Fruit fly (Drosophila melanogaster) whole organism, embryonic: ENCODE data around the gene CG10866.

ENCODE experiments used
- ATbp ChIP-seq: fragments of 200-800 bp; sonication (Bioruptor generic); optimal IDR thresholded peaks from 2 replicates; lab custom pipeline; 2017; ENCODE audit warnings: missing biosample characterization, mild to moderate bottlenecking, missing genetic modification characterization, missing genetic modification reagents
- Abd-B ChIP-seq: fragments of 200-800 bp; sonication (Bioruptor generic); optimal IDR thresholded peaks from 2 replicates; lab custom pipeline; 2018; ENCODE audit warnings: missing biosample characterization, mild to moderate bottlenecking, missing genetic modification characterization, moderate library complexity
- Atf3 ChIP-seq: fragments of 200-800 bp; sonication (Bioruptor generic); optimal IDR thresholded peaks from 3 replicates; lab custom pipeline; 2016; ENCODE audit warnings: missing biosample characterization, missing genetic modification characterization
- BEAF-32 ChIP-seq: fragments of 200-800 bp; sonication (Bioruptor generic); optimal IDR thresholded peaks from 3 replicates; lab custom pipeline; 2017; ENCODE audit warnings: missing biosample characterization, missing genetic modification characterization, mild to moderate bottlenecking, moderate library complexity, missing genetic modification reagents
- Bgb ChIP-seq: fragments of 200-800 bp; sonication (Bioruptor generic); IDR thresholded peaks from 2 replicates; pipeline ENCODE4 v1.3.6; 2022; ENCODE audit warnings: missing biosample characterization, missing genetic modification characterization; ENCODE audit not compliant: partially characterized antibody
- CG11456 ChIP-seq: fragments of 200-800 bp; sonication (Bioruptor generic); IDR thresholded peaks from 3 replicates; pipeline ENCODE4 v1.3.6; 2022; ENCODE audit warnings: missing biosample characterization, missing genetic modification characterization
- CG14860 ChIP-seq: fragments of 200-800 bp; sonication (Bioruptor generic); IDR thresholded peaks from 3 replicates; pipeline ENCODE4 v1.3.6; 2022; ENCODE audit warnings: missing biosample characterization, missing genetic modification characterization; ENCODE audit not compliant: partially characterized antibody
- CG14965 ChIP-seq: fragments of 200-800 bp; sonication (Bioruptor generic); optimal IDR thresholded peaks from 2 replicates; lab custom pipeline; 2016; ENCODE audit warnings: missing biosample characterization, missing genetic modification characterization, borderline replicate concordance
- CG15269 ChIP-seq: fragments of 200-800 bp; sonication (Bioruptor generic); optimal IDR thresholded peaks from 2 replicates; lab custom pipeline; 2018; ENCODE audit warnings: missing biosample characterization, mild to moderate bottlenecking, missing genetic modification characterization, moderate library complexity
- CG17612 ChIP-seq: fragments of 200-800 bp; sonication (Bioruptor generic); IDR thresholded peaks from 2 replicates; pipeline ENCODE4 v1.3.6; 2022; ENCODE audit warnings: missing biosample characterization, missing genetic modification characterization
- CG18764 ChIP-seq: fragments of 200-800 bp; sonication (Bioruptor generic); optimal IDR thresholded peaks from 3 replicates; lab custom pipeline; 2016; ENCODE audit warnings: missing biosample characterization, missing genetic modification characterization
- CG2120 ChIP-seq: fragments of 200-800 bp; sonication (Bioruptor generic); optimal IDR thresholded peaks from 3 replicates; lab custom pipeline; 2016; ENCODE audit warnings: missing biosample characterization, missing genetic modification characterization
- CG3407 ChIP-seq: fragments of 200-800 bp; sonication (Bioruptor generic); optimal IDR thresholded peaks from 2 replicates; lab custom pipeline; 2018; ENCODE audit warnings: missing biosample characterization, mild to moderate bottlenecking, missing genetic modification characterization
- CG3847 ChIP-seq: fragments of 200-800 bp; sonication (Bioruptor generic); IDR thresholded peaks from 2 replicates; pipeline ENCODE4 v1.3.6; 2022; ENCODE audit warnings: missing biosample characterization, missing genetic modification characterization
- CG4282 ChIP-seq: fragments of 200-800 bp; sonication (Bioruptor generic); optimal IDR thresholded peaks from 2 replicates; lab custom pipeline; 2016; ENCODE audit warnings: missing biosample characterization, missing genetic modification characterization
- CG4730 ChIP-seq: fragments of 200-800 bp; sonication (Bioruptor generic); IDR thresholded peaks from 2 replicates; pipeline ENCODE4 v1.3.6; 2022; ENCODE audit warnings: missing biosample characterization, missing genetic modification characterization
- CG5245 ChIP-seq: fragments of 200-800 bp; sonication (Bioruptor generic); optimal IDR thresholded peaks from 3 replicates; lab custom pipeline; 2016; ENCODE audit warnings: missing biosample characterization, missing genetic modification characterization
- CG7745 ChIP-seq: fragments of 200-800 bp; sonication (Bioruptor generic); optimal IDR thresholded peaks from 2 replicates; lab custom pipeline; 2018; ENCODE audit warnings: missing biosample characterization, mild to moderate bottlenecking, missing genetic modification characterization, moderate library complexity
- CG8478 ChIP-seq: fragments of >200 bp; optimal IDR thresholded peaks from 2 replicates; lab custom pipeline; 2018
- CG9437 ChIP-seq: fragments of 200-800 bp; sonication (Bioruptor generic); optimal IDR thresholded peaks from 2 replicates; lab custom pipeline; 2018; ENCODE audit warnings: missing biosample characterization, mild to moderate bottlenecking, missing genetic modification characterization
- CrebB ChIP-seq: fragments of 200-800 bp; sonication (Bioruptor generic); optimal IDR thresholded peaks from 3 replicates; lab custom pipeline; 2018; ENCODE audit warnings: missing biosample characterization, mild to moderate bottlenecking, missing genetic modification characterization
- Dbx ChIP-seq: fragments of 200-800 bp; sonication (Bioruptor generic); IDR thresholded peaks from 3 replicates; pipeline ENCODE4 v1.3.6; 2022; ENCODE audit warnings: missing biosample characterization, missing genetic modification characterization
- Doc2 ChIP-seq: fragments of 200-800 bp; sonication (Bioruptor generic); IDR thresholded peaks from 2 replicates; pipeline ENCODE4 v1.3.6; 2022; ENCODE audit warnings: missing biosample characterization, missing genetic modification characterization
- Dp ChIP-seq: fragments of 200-800 bp; sonication (Bioruptor generic); optimal IDR thresholded peaks from 2 replicates; lab custom pipeline; 2018; ENCODE audit warnings: missing biosample characterization, mild to moderate bottlenecking, missing genetic modification characterization, moderate library complexity
- Dref ChIP-seq: fragments of 200-800 bp; sonication (Bioruptor generic); IDR thresholded peaks from 2 replicates; pipeline ENCODE4 v1.3.6; 2022; ENCODE audit warnings: missing biosample characterization, missing genetic modification characterization
- Eip74EF ChIP-seq, 2 experiments: fragments of 200-800 bp in 1 of 2; fragments of >200 bp in 1 of 2; sonication (Bioruptor generic) in 1 of 2; optimal IDR thresholded peaks; 2 replicates each; lab custom pipeline; 2017 to 2019; ENCODE audit warnings: missing biosample characterization in 2 of 2, missing genetic modification characterization in 2 of 2, mild to moderate bottlenecking in 1 of 2, moderate library complexity in 1 of 2
- GATAe ChIP-seq: fragments of 200-800 bp; sonication (Bioruptor generic); conservative IDR thresholded peaks from 2 replicates; pipeline ENCODE4 v1.3.6; 2022; ENCODE audit warnings: missing biosample characterization, missing genetic modification characterization
- HmgD ChIP-seq: fragments of 200-800 bp; sonication (Bioruptor generic); optimal IDR thresholded peaks from 3 replicates; lab custom pipeline; 2016; ENCODE audit warnings: missing biosample characterization, missing genetic modification characterization
- Jarid2 ChIP-seq: fragments of 200-800 bp; sonication (Bioruptor generic); optimal IDR thresholded peaks from 3 replicates; lab custom pipeline; 2017; ENCODE audit warnings: mild to moderate bottlenecking, missing biosample characterization, missing genetic modification reagents, missing genetic modification characterization
- Lim3 ChIP-seq: fragments of 200-800 bp; sonication (Bioruptor generic); IDR thresholded peaks from 2 replicates; pipeline ENCODE4 v1.3.6; 2022; ENCODE audit warnings: missing biosample characterization, missing genetic modification characterization
- NfI ChIP-seq: fragments of 200-800 bp; sonication (Bioruptor generic); optimal IDR thresholded peaks from 3 replicates; lab custom pipeline; 2018; ENCODE audit warnings: missing biosample characterization, mild to moderate bottlenecking, missing genetic modification characterization, moderate library complexity
- al ChIP-seq: fragments of 200-800 bp; sonication (Bioruptor generic); IDR thresholded peaks from 2 replicates; pipeline ENCODE4 v1.3.6; 2022; ENCODE audit warnings: missing biosample characterization, missing genetic modification characterization
- caup ChIP-seq: fragments of 200-800 bp; sonication (Bioruptor generic); optimal IDR thresholded peaks from 3 replicates; lab custom pipeline; 2017; ENCODE audit warnings: missing biosample characterization, mild to moderate bottlenecking, missing genetic modification characterization, moderate library complexity; ENCODE audit not compliant: severe bottlenecking
- crp ChIP-seq, 2 experiments: fragments of 200-800 bp; sonication (Bioruptor generic); optimal IDR thresholded peaks; 2 replicates in 1 of 2; 3 replicates in 1 of 2; lab custom pipeline; 2017; ENCODE audit warnings: missing biosample characterization in 2 of 2, missing genetic modification characterization in 2 of 2, mild to moderate bottlenecking in 1 of 2, moderate library complexity in 1 of 2
- dan ChIP-seq: fragments of 200-800 bp; sonication (Bioruptor generic); IDR thresholded peaks from 2 replicates; pipeline ENCODE4 v1.3.6; 2022; ENCODE audit warnings: missing biosample characterization, missing genetic modification characterization
- ems ChIP-seq: fragments of 200-800 bp; sonication (Bioruptor generic); optimal IDR thresholded peaks from 3 replicates; lab custom pipeline; 2016; ENCODE audit warnings: missing biosample characterization, missing genetic modification characterization
- eyg ChIP-seq: fragments of 200-800 bp; sonication (Bioruptor generic); optimal IDR thresholded peaks from 3 replicates; lab custom pipeline; 2016; ENCODE audit warnings: missing biosample characterization, missing genetic modification characterization
- fd96Cb ChIP-seq: fragments of 200-800 bp; sonication (Bioruptor generic); optimal IDR thresholded peaks from 2 replicates; lab custom pipeline; 2018; ENCODE audit warnings: missing biosample characterization, mild to moderate bottlenecking, missing genetic modification characterization, moderate library complexity
- gcm ChIP-seq: fragments of 200-800 bp; sonication (Bioruptor generic); optimal IDR thresholded peaks from 2 replicates; lab custom pipeline; 2019; ENCODE audit warnings: missing biosample characterization, mild to moderate bottlenecking, missing genetic modification characterization, moderate library complexity
- gsb ChIP-seq: fragments of 200-800 bp; sonication (Bioruptor generic); IDR thresholded peaks from 2 replicates; pipeline ENCODE4 v1.3.6; 2022; ENCODE audit warnings: missing biosample characterization, missing genetic modification characterization
- ind ChIP-seq: fragments of 200-800 bp; sonication (Bioruptor generic); optimal IDR thresholded peaks from 3 replicates; lab custom pipeline; 2016; ENCODE audit warnings: missing biosample characterization, missing genetic modification characterization
- nerfin-2 ChIP-seq: fragments of 200-800 bp; sonication (Bioruptor generic); IDR thresholded peaks from 2 replicates; pipeline ENCODE4 v1.3.6; 2022; ENCODE audit warnings: missing biosample characterization, missing genetic modification characterization; ENCODE audit not compliant: partially characterized antibody
- peb ChIP-seq: fragments of 200-800 bp; sonication (Bioruptor generic); IDR thresholded peaks from 2 replicates; pipeline ENCODE4 v1.3.6; 2022; ENCODE audit warnings: missing biosample characterization, missing genetic modification characterization
- phol ChIP-seq: fragments of 200-800 bp; sonication (Bioruptor generic); optimal IDR thresholded peaks from 3 replicates; lab custom pipeline; 2018; ENCODE audit warnings: missing biosample characterization, mild to moderate bottlenecking, missing genetic modification characterization, moderate library complexity
- pzg ChIP-seq: fragments of 200-800 bp; sonication (Bioruptor generic); optimal IDR thresholded peaks from 3 replicates; lab custom pipeline; 2018; ENCODE audit warnings: missing biosample characterization, mild to moderate bottlenecking, missing genetic modification characterization, moderate library complexity
- shn ChIP-seq: fragments of 200-800 bp; sonication (Bioruptor generic); optimal IDR thresholded peaks from 3 replicates; lab custom pipeline; 2016; ENCODE audit warnings: missing biosample characterization, missing genetic modification characterization
- so ChIP-seq: fragments of 200-800 bp; sonication (Bioruptor generic); IDR thresholded peaks from 3 replicates; pipeline ENCODE4 v1.3.6; 2022; ENCODE audit warnings: missing biosample characterization, missing genetic modification characterization
- stwl ChIP-seq: fragments of 200-800 bp; sonication (Bioruptor generic); optimal IDR thresholded peaks from 3 replicates; lab custom pipeline; 2018; ENCODE audit warnings: missing biosample characterization, mild to moderate bottlenecking, missing genetic modification characterization, moderate library complexity
- ttk ChIP-seq: fragments of 200-800 bp; sonication (Bioruptor generic); IDR thresholded peaks from 2 replicates; pipeline ENCODE4 v2.1.2; 2022; ENCODE audit warnings: missing biosample characterization, missing genetic modification characterization
- unc-4 ChIP-seq: fragments of 200-800 bp; sonication (Bioruptor generic); IDR thresholded peaks from 2 replicates; pipeline ENCODE4 v1.3.6; 2022; ENCODE audit warnings: missing biosample characterization, missing genetic modification characterization; ENCODE audit not compliant: partially characterized antibody
- zfh2 ChIP-seq: fragments of 200-800 bp; sonication (Bioruptor generic); optimal IDR thresholded peaks from 2 replicates; lab custom pipeline; 2016; ENCODE audit warnings: missing biosample characterization, missing genetic modification characterization

The CG10866 gene

dm6 chr3L:3898978-3899377 lies 38.8 kb downstream of the CG10866 start, which contains the start of gene Ccz1 (continued):
- TF ChIP-seq so (no peak), CG4730 (GFP tag; lab: Robert Waterston, UW) (no peak), CG2120 (GFP tag; lab: Kevin White, UChicago) (peak; percentile 79), CG17612 (no peak), nerfin-2 (GFP tag; lab: Robert Waterston, UW) (no peak), CG3407 (GFP tag; lab: Kevin White, UChicago) (peak; percentile 74), dan (GFP tag; lab: Robert Waterston, UW) (no peak), peb (GFP tag; lab: Robert Waterston, UW) (no peak), Lim3 (GFP tag; lab: Robert Waterston, UW) (no peak), CG5245 (GFP tag; lab: Kevin White, UChicago) (peak; percentile 33), CrebB (tag; lab: Kevin White, UChicago) (peak; percentile 37), CG7745 (no peak), shn (GFP tag; lab: Kevin White, UChicago) (peak; percentile 66), gsb (GFP tag; lab: Robert Waterston, UW) (no peak), CG4282 (GFP tag; lab: Kevin White, UChicago) (peak; percentile 21), CG18764 (GFP tag; lab: Kevin White, UChicago) (peak; percentile 67), unc-4 (GFP tag; lab: Robert Waterston, UW) (no peak), gcm (GFP tag; lab: Kevin White, UChicago) (peak; percentile 12), phol (tag; lab: Kevin White, UChicago) (peak; percentile 35), al (GFP tag; lab: Robert Waterston, UW) (no peak), Bgb (no peak), CG11456 (GFP tag; lab: Robert Waterston, UW) (no peak), ind (no peak), Dbx (GFP tag; lab: Robert Waterston, UW) (no peak), Abd-B (GFP tag; lab: Kevin White, UChicago) (peak; percentile 9), Dp (GFP tag; lab: Kevin White, UChicago) (peak; percentile 41), CG3847 (GFP tag; lab: Robert Waterston, UW) (no peak), Dref (no peak), stwl (tag; lab: Kevin White, UChicago) (peak; percentile 70), crp (GFP tag; optimal IDR thresholded peaks at IDR 0.05; lab: Kevin White, UChicago) (peak in 1 of 2 experiments; percentile 32), Eip74EF (GFP tag; optimal IDR thresholded peaks at IDR 0.05; lab: Kevin White, UChicago) (no peak), Doc2 (GFP tag; lab: Robert Waterston, UW) (no peak), ttk (GFP tag; lab: Robert Waterston, UW) (no peak), fd96Cb (peak; percentile 13), zfh2 (peak; percentile 57), CG8478 (lab: Kevin White, UChicago) (no peak), Atf3 (GFP tag; lab: Kevin White, UChicago) (peak; percentile 43), eyg (GFP tag; lab: Kevin White, UChicago) (peak; percentile 69), Jarid2 (GFP tag; lab: Kevin White, UChicago) (peak; percentile 51), pzg (GFP tag; lab: Kevin White, UChicago) (peak; percentile 62), CG14965 (GFP tag; lab: Kevin White, UChicago) (peak; percentile 56), CG9437 (peak; percentile 11), ems (GFP tag; lab: Kevin White, UChicago) (peak; percentile 47), GATAe (GFP tag; lab: Robert Waterston, UW) (no peak), CG15269 (peak; percentile 63), CG14860 (no peak), caup (GFP tag; lab: Kevin White, UChicago) (peak; percentile 66), ATbp (peak; percentile 80), BEAF-32 (GFP tag; lab: Kevin White, UChicago) (peak; percentile 28), NfI (GFP tag; lab: Kevin White, UChicago) (peak; percentile 65), HmgD (GFP tag; lab: Kevin White, UChicago) (peak; percentile 64)
